Worm (Caenorhabditis elegans) whole organism, L1 larva: Measurements from ENCODE around the gene F53F8.5.
A peak's percentile ranks its signal among the peaks of the same experiment; 100 is the strongest.

Experiments
- C16A3.4 ChIP-seq: fragments of 150-350 bp; optimal IDR thresholded peaks from 2 replicates; lab custom pipeline; 2014; ENCODE audit warnings: missing biosample characterization, missing genetic modification characterization
- efl-1 ChIP-seq, 4 experiments: fragments of 150-350 bp; optimal IDR thresholded peaks in 3 of 4; peaks in 1 of 4; 1 replicate in 1 of 4; 2 replicates in 3 of 4; lab custom pipeline; 2014; ENCODE audit warnings: missing biosample characterization in 2 of 4, missing genetic modification characterization in 2 of 4, missing genetic modification reagents in 2 of 4
- fkh-10 ChIP-seq: sonication (generic microtip); optimal IDR thresholded peaks from 2 replicates; lab custom pipeline; 2017; ENCODE audit warnings: missing biosample characterization, missing genetic modification reagents, missing genetic modification characterization
- nhr-77 ChIP-seq: fragments of 150-350 bp; optimal IDR thresholded peaks from 2 replicates; lab custom pipeline; 2014; ENCODE audit warnings: missing biosample characterization, missing genetic modification characterization
- rnt-1 ChIP-seq: sonication (generic microtip); optimal IDR thresholded peaks from 2 replicates; lab custom pipeline; 2016; ENCODE audit warnings: mild to moderate bottlenecking, missing genetic modification characterization, moderate library complexity, missing compliant biosample characterization
- skn-1 ChIP-seq: fragments of 150-350 bp; optimal IDR thresholded peaks from 2 replicates; lab custom pipeline; 2014; ENCODE audit warnings: missing biosample characterization, missing genetic modification characterization

- TF ChIP-seq efl-1 (optimal IDR thresholded peaks at IDR 0.05; lab: Kevin White, UChicago), result no peak
- no peak for TF ChIP-seq efl-1 (GFP tag; optimal IDR thresholded peaks at IDR 0.05 in 1 of 2; lab: Kevin White, UChicago)
- TF ChIP-seq nhr-77 (tag; lab: Kevin White, UChicago), result peak; percentile 69
- no peak for TF ChIP-seq rnt-1 (tag; lab: Kevin White, UChicago)
- TF ChIP-seq fkh-10, result no peak
- TF ChIP-seq skn-1 (tag; lab: Kevin White, UChicago), result no peak
- TF ChIP-seq C16A3.4 (tag; lab: Kevin White, UChicago), result no peak
These were observed 45.2 kb upstream of the F53F8.5 start for ce11 chrV:20749098-20749497.
